Worm (Caenorhabditis elegans) whole organism, midembryonic: Measurements from ENCODE around the gene ZK742.7.

ENCODE experiments used
- flt-1 ChIP-seq: fragments of 200-800 bp; sonication (Bioruptor generic); IDR thresholded peaks from 2 replicates; pipeline ENCODE4 v1.3.6; 2022; ENCODE audit warnings: missing genetic modification characterization, missing compliant biosample characterization
- ref-1 ChIP-seq: fragments of 200-800 bp; sonication (Bioruptor generic); conservative IDR thresholded peaks from 2 replicates; pipeline ENCODE4 v1.3.6; 2022; ENCODE audit warnings: missing genetic modification reagents, missing genetic modification characterization, missing compliant biosample characterization
- tab-1 ChIP-seq: fragments of 200-800 bp; sonication (Bioruptor generic); IDR thresholded peaks from 2 replicates; pipeline ENCODE4 v1.3.6; 2022; ENCODE audit warnings: missing genetic modification characterization, missing compliant biosample characterization
- ztf-23 ChIP-seq: fragments of 200-800 bp; sonication (Bioruptor generic); IDR thresholded peaks from 2 replicates; pipeline ENCODE4 v1.3.6; 2022; ENCODE audit warnings: missing genetic modification reagents, missing genetic modification characterization, missing compliant biosample characterization

ce11 chrV:7749708-7750107 lies 48.5 kb upstream of the ZK742.7 start:
- TF ChIP-seq tab-1 (GFP tag; lab: Robert Waterston, UW) (no peak), ref-1 (no peak), ztf-23 (GFP tag; lab: Robert Waterston, UW) (no peak), flt-1 (GFP tag; lab: Robert Waterston, UW) (no peak)
